Worm (Caenorhabditis elegans) whole organism, early embryonic: Measurements from ENCODE around the gene F37A4.3.

ENCODE experiments used
- B0310.2 ChIP-seq: sonication (generic microtip); optimal IDR thresholded peaks from 2 replicates; lab custom pipeline; 2016; ENCODE audit warnings: mild to moderate bottlenecking, missing genetic modification characterization, missing compliant biosample characterization
- ama-1 ChIP-seq: fragments of 150-350 bp; optimal IDR thresholded peaks from 2 replicates; lab custom pipeline; 2014
- ceh-13 ChIP-seq: fragments of 200-800 bp; sonication (Bioruptor generic); optimal IDR thresholded peaks from 2 replicates; lab custom pipeline; 2018; ENCODE audit warnings: mild to moderate bottlenecking, missing genetic modification characterization, missing compliant biosample characterization
- ets-7 ChIP-seq: sonication (generic microtip); optimal IDR thresholded peaks from 2 replicates; lab custom pipeline; 2016; ENCODE audit warnings: missing genotype, missing genetic modification characterization, missing compliant biosample characterization
- flt-1 ChIP-seq: fragments of 200-800 bp; sonication (Bioruptor generic); IDR thresholded peaks from 2 replicates; pipeline ENCODE4 v1.3.6; 2022; ENCODE audit warnings: missing genetic modification characterization, missing compliant biosample characterization
- hmbx-1 ChIP-seq: sonication (generic microtip); optimal IDR thresholded peaks from 2 replicates; lab custom pipeline; 2016; ENCODE audit warnings: mild to moderate bottlenecking, missing genetic modification characterization, missing compliant biosample characterization
- hmg-4 ChIP-seq: fragments of 200-800 bp; sonication (Bioruptor generic); optimal IDR thresholded peaks from 2 replicates; lab custom pipeline; 2018; ENCODE audit warnings: mild to moderate bottlenecking, missing genetic modification characterization, missing compliant biosample characterization
- hnd-1 ChIP-seq: sonication (generic microtip); optimal IDR thresholded peaks from 2 replicates; lab custom pipeline; 2016; ENCODE audit warnings: missing genetic modification characterization, missing compliant biosample characterization
- pes-1 ChIP-seq: fragments of 200-800 bp; sonication (Bioruptor generic); IDR thresholded peaks from 2 replicates; pipeline ENCODE4 v1.3.6; 2022; ENCODE audit warnings: missing genetic modification reagents, missing genetic modification characterization, missing compliant biosample characterization
- scrt-1 ChIP-seq: fragments of 200-800 bp; sonication (Bioruptor generic); IDR thresholded peaks from 2 replicates; pipeline ENCODE4 v1.3.6; 2022; ENCODE audit warnings: missing genetic modification characterization, missing compliant biosample characterization
- sea-1 ChIP-seq: fragments of 200-800 bp; sonication (Bioruptor generic); conservative IDR thresholded peaks from 2 replicates; pipeline ENCODE4 v1.3.6; 2022; ENCODE audit warnings: missing genetic modification characterization, missing compliant biosample characterization
- tbx-11 ChIP-seq: fragments of 200-800 bp; sonication (Bioruptor generic); IDR thresholded peaks from 2 replicates; pipeline ENCODE4 v1.3.6; 2022; ENCODE audit warnings: missing genetic modification characterization, missing compliant biosample characterization
- tbx-37 ChIP-seq: fragments of 200-800 bp; sonication (Bioruptor generic); conservative IDR thresholded peaks from 2 replicates; pipeline ENCODE4 v1.3.6; 2022; ENCODE audit warnings: missing genetic modification reagents, missing genetic modification characterization, missing compliant biosample characterization
- tra-4 ChIP-seq: sonication (generic microtip); optimal IDR thresholded peaks from 2 replicates; lab custom pipeline; 2017; ENCODE audit warnings: missing genetic modification characterization, missing compliant biosample characterization

DNA sequence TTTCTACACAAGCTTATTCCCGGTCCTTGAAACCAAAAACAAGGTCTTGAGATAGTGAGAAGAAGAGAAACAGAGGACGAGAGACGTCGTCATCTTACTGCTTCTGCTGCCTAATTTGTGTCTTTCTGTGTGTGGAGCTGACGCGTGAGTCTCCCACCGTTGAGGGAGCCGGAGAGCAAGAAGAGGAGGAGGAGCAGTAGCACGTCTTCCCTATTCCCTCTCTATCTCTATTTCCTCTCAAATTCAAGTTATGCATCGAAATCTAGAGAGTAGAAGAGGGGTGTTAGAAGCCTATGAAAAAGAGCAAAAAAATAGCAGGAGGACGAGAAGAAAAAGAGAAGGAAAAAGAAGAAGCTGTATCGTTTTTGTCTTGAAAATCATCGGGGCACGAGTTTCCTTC lies 23.2 kb upstream of the F37A4.3 start:
- TF ChIP-seq hmbx-1 (no peak), hnd-1 (no peak), ama-1 (no peak), sea-1 (GFP tag; lab: Robert Waterston, UW) (no peak), pes-1 (GFP tag; lab: Robert Waterston, UW) (no peak), tbx-11 (GFP tag; lab: Robert Waterston, UW) (no peak), ceh-13 (GFP tag; lab: Kevin White, UChicago) (no peak), ets-7 (no peak), scrt-1 (GFP tag; lab: Robert Waterston, UW) (no peak), tra-4 (tag; lab: Kevin White, UChicago) (no peak), B0310.2 (tag; lab: Kevin White, UChicago) (no peak), flt-1 (GFP tag; lab: Robert Waterston, UW) (no peak), hmg-4 (GFP tag; lab: Kevin White, UChicago) (no peak), tbx-37 (GFP tag; lab: Robert Waterston, UW) (no peak)
